Fruit fly (Drosophila melanogaster): ENCODE results near the gene CG8064.

CG8064 gene

DNA sequence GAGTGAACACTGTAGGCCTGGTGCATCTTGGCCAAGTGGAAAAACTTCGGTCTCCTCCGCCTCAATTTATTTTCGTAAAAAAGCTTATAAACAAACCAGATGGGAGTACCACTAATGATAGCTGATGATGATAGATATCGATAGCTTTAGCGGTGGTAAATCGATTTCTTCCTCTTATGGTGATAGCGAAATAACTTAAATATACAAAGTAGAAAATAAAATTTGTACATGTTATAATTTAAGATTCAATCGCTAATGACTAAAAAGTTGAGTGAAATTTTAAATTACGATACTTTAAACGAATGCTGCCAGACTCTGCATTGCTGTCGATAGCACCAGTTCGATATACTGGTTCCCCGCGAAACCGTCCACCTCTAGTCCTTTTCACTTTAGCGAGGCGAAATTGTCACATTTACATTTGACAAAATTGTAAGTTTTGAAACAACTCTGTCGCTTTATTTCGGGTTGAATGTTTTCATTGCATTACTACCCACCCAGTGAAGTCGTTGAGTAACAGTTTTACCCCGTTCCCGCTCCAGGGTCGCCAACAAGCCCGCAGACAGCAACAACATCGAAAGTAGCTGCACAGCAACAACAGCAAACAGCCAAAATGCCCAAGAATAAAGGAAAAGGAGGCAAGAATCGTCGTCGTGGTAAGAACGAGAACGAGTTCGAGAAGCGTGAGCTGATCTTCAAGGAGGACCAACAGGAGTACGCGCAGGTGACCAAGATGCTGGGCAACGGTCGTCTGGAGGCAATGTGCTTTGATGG, 8.9 kb upstream of the CG8064 start, which contains the start of the genes Vps39 and eIF1A (continued):
- TF ChIP-seq kay (GFP tag; optimal IDR thresholded peaks at IDR 0.05) (peak; percentile 1), hbn (GFP tag; IDR thresholded peaks at IDR 0.05; ENCODE audit: partially characterized antibody) (peak; percentile 81), chif (GFP tag; optimal IDR thresholded peaks at IDR 0.05) (peak in 1 of 2 experiments; percentile 23), Trl (optimal IDR thresholded peaks at IDR 0.05) (no peak), Trl (GFP tag; optimal IDR thresholded peaks at IDR 0.05) (peak; percentile 29), CG3065 (GFP tag; optimal IDR thresholded peaks at IDR 0.05) (no peak), ind (GFP tag; optimal IDR thresholded peaks at IDR 0.05) (peak; percentile 29), tio (GFP tag; optimal IDR thresholded peaks at IDR 0.05) (no peak), Max (GFP tag; optimal IDR thresholded peaks at IDR 0.05) (peak; percentile 71), maf-S (GFP tag; optimal IDR thresholded peaks at IDR 0.05) (peak; percentile 44), fru (optimal IDR thresholded peaks at IDR 0.05) (no peak), CG7556 (GFP tag; optimal IDR thresholded peaks at IDR 0.05) (peak; percentile 36), NfI (GFP tag; optimal IDR thresholded peaks at IDR 0.05) (peak; percentile 16), CG31388 (GFP tag; optimal IDR thresholded peaks at IDR 0.05) (no peak), CG10979 (tag; optimal IDR thresholded peaks at IDR 0.05) (peak; percentile 30), CG2129 (GFP tag; IDR thresholded peaks at IDR 0.05; ENCODE audit: partially characterized antibody) (peak; percentile 86), inv (GFP tag; IDR thresholded peaks at IDR 0.05; ENCODE audit: partially characterized antibody) (peak; percentile 86), CG10565 (GFP tag; optimal IDR thresholded peaks at IDR 0.05) (no peak), Stat92E (GFP tag; optimal IDR thresholded peaks at IDR 0.05) (no peak), danr (GFP tag; IDR thresholded peaks at IDR 0.05) (no peak), CG2199 (GFP tag; IDR thresholded peaks at IDR 0.05) (no peak), Dref (GFP tag; IDR thresholded peaks at IDR 0.05) (peak; percentile 83), Eip74EF (GFP tag; optimal IDR thresholded peaks at IDR 0.05) (no peak), pfk (GFP tag; optimal IDR thresholded peaks at IDR 0.05) (no peak), MESR4 (GFP tag; optimal IDR thresholded peaks at IDR 0.05) (peak; percentile 93), CG7786 (GFP tag; optimal IDR thresholded peaks at IDR 0.05) (peak; percentile 19), CG17359 (tag; optimal IDR thresholded peaks at IDR 0.05) (no peak), Hsf (GFP tag; optimal IDR thresholded peaks at IDR 0.05) (no peak), pan (optimal IDR thresholded peaks at IDR 0.05) (no peak), pan (GFP tag; optimal IDR thresholded peaks at IDR 0.05 in 1 of 2, IDR thresholded peaks at IDR 0.05 in 1 of 2) (no peak), eyg (GFP tag; optimal IDR thresholded peaks at IDR 0.05) (no peak), zf30C (GFP tag; optimal IDR thresholded peaks at IDR 0.05) (no peak), ham (GFP tag; IDR thresholded peaks at IDR 0.05) (no peak), br (optimal IDR thresholded peaks at IDR 0.05) (no peak), CG15479 (GFP tag; optimal IDR thresholded peaks at IDR 0.05) (no peak), CG10462 (GFP tag; optimal IDR thresholded peaks at IDR 0.05) (no peak), h (optimal IDR thresholded peaks at IDR 0.05) (no peak), CG14710 (tag; optimal IDR thresholded peaks at IDR 0.05) (peak; percentile 67), CG34422 (GFP tag; IDR thresholded peaks at IDR 0.05) (no peak), CG7928 (GFP tag; optimal IDR thresholded peaks at IDR 0.05) (no peak), CG1233 (GFP tag; optimal IDR thresholded peaks at IDR 0.05) (no peak), YL-1 (GFP tag; optimal IDR thresholded peaks at IDR 0.05) (peak; percentile 48), Hey (tag; optimal IDR thresholded peaks at IDR 0.05) (no peak), trem (tag; optimal IDR thresholded peaks at IDR 0.05) (peak; percentile 95), toy (GFP tag; IDR thresholded peaks at IDR 0.05) (no peak), gro (GFP tag; optimal IDR thresholded peaks at IDR 0.05) (peak; percentile 43), grau (tag; optimal IDR thresholded peaks at IDR 0.05) (no peak), shn (GFP tag; optimal IDR thresholded peaks at IDR 0.05) (no peak), Vsx1 (GFP tag; optimal IDR thresholded peaks at IDR 0.05) (no peak), tll (GFP tag; optimal IDR thresholded peaks at IDR 0.05) (no peak), CG2116 (GFP tag; optimal IDR thresholded peaks at IDR 0.05) (peak; percentile 80)

Data from whole organism, embryonic.